Fruit fly (Drosophila melanogaster) whole organism, embryonic: ENCODE measurements around the gene CG14965.
A peak's percentile ranks its signal among the peaks of the same experiment; 100 is the strongest.

ENCODE experiments used
- ATbp ChIP-seq: fragments of 200-800 bp; sonication (Bioruptor generic); optimal IDR thresholded peaks from 2 replicates; lab custom pipeline; 2017; ENCODE audit warnings: missing biosample characterization, mild to moderate bottlenecking, missing genetic modification characterization, missing genetic modification reagents
- Antp ChIP-seq: fragments of 200-800 bp; sonication (Bioruptor generic); optimal IDR thresholded peaks from 3 replicates; lab custom pipeline; 2016; ENCODE audit warnings: missing biosample characterization, missing genetic modification characterization
- Blimp-1 ChIP-seq: fragments of 200-800 bp; sonication (Bioruptor generic); optimal IDR thresholded peaks from 3 replicates; lab custom pipeline; 2018; ENCODE audit warnings: missing biosample characterization, missing genetic modification characterization, mild to moderate bottlenecking, moderate library complexity, missing genetic modification reagents
- C15 ChIP-seq: fragments of 200-800 bp; sonication (Bioruptor generic); IDR thresholded peaks from 3 replicates; pipeline ENCODE4 v1.3.6; 2022; ENCODE audit warnings: missing biosample characterization, missing genetic modification characterization
- CG11093 ChIP-seq: fragments of 200-800 bp; sonication (Bioruptor generic); IDR thresholded peaks from 3 replicates; pipeline ENCODE4 v1.3.6; 2022; ENCODE audit warnings: missing biosample characterization, missing genetic modification characterization
- CG13296 ChIP-seq: fragments of 200-800 bp; sonication (Bioruptor generic); optimal IDR thresholded peaks from 3 replicates; lab custom pipeline; 2018; ENCODE audit warnings: missing biosample characterization, mild to moderate bottlenecking, missing genetic modification characterization
- CG14667 ChIP-seq: fragments of 200-800 bp; sonication (Bioruptor generic); IDR thresholded peaks from 2 replicates; pipeline ENCODE4 v1.3.6; 2022; ENCODE audit warnings: missing biosample characterization, missing genetic modification characterization
- CG1529 ChIP-seq: fragments of 200-800 bp; sonication (Bioruptor generic); optimal IDR thresholded peaks from 3 replicates; lab custom pipeline; 2018; ENCODE audit warnings: missing biosample characterization, missing genetic modification characterization
- CG16779 ChIP-seq: fragments of 200-800 bp; sonication (Bioruptor generic); IDR thresholded peaks from 2 replicates; pipeline ENCODE4 v1.3.6; 2022; ENCODE audit warnings: missing biosample characterization, missing genetic modification characterization
- CG16863 ChIP-seq: fragments of 200-800 bp; sonication (Bioruptor generic); optimal IDR thresholded peaks from 3 replicates; lab custom pipeline; 2016; ENCODE audit warnings: missing biosample characterization, missing genetic modification characterization
- CG18476 ChIP-seq: fragments of 200-800 bp; sonication (Bioruptor generic); optimal IDR thresholded peaks from 2 replicates; lab custom pipeline; 2016; ENCODE audit warnings: missing biosample characterization, mild to moderate bottlenecking, missing genetic modification characterization
- CG18619 ChIP-seq: fragments of 200-800 bp; sonication (Bioruptor generic); optimal IDR thresholded peaks from 3 replicates; lab custom pipeline; 2017; ENCODE audit warnings: missing biosample characterization, mild to moderate bottlenecking, missing genetic modification characterization
- CG31224 ChIP-seq: fragments of 200-800 bp; sonication (Bioruptor generic); IDR thresholded peaks from 2 replicates; pipeline ENCODE4 v1.3.6; 2022; ENCODE audit warnings: missing biosample characterization, missing genetic modification characterization
- CG43689 ChIP-seq: fragments of 200-800 bp; sonication (Bioruptor generic); IDR thresholded peaks from 2 replicates; pipeline ENCODE4 v1.3.6; 2022; ENCODE audit warnings: missing biosample characterization, missing genetic modification characterization
- CG6689 ChIP-seq: fragments of 200-800 bp; sonication (Bioruptor generic); IDR thresholded peaks from 2 replicates; pipeline ENCODE4 v1.3.6; 2022; ENCODE audit warnings: missing biosample characterization, missing genetic modification characterization
- CG6765 ChIP-seq: fragments of 200-800 bp; sonication (Bioruptor generic); optimal IDR thresholded peaks from 3 replicates; lab custom pipeline; 2017; ENCODE audit warnings: missing biosample characterization, mild to moderate bottlenecking, missing genetic modification characterization
- CG8478 ChIP-seq: fragments of >200 bp; optimal IDR thresholded peaks from 2 replicates; lab custom pipeline; 2018
- CoRest ChIP-seq: fragments of 200-800 bp; sonication (Bioruptor generic); optimal IDR thresholded peaks from 3 replicates; lab custom pipeline; 2018; ENCODE audit warnings: missing biosample characterization, mild to moderate bottlenecking, missing genetic modification characterization, moderate library complexity
- Dfd ChIP-seq, 2 experiments: fragments of >200 bp; optimal IDR thresholded peaks; 2 replicates each; lab custom pipeline; 2017; ENCODE audit warnings: missing biosample characterization in 2 of 2, missing genetic modification characterization in 2 of 2
- Dref ChIP-seq: fragments of 200-800 bp; sonication (Bioruptor generic); IDR thresholded peaks from 2 replicates; pipeline ENCODE4 v1.3.6; 2022; ENCODE audit warnings: missing biosample characterization, missing genetic modification characterization
- Fer1 ChIP-seq: fragments of 200-800 bp; sonication (Bioruptor generic); optimal IDR thresholded peaks from 2 replicates; lab custom pipeline; 2017; ENCODE audit warnings: missing biosample characterization, mild to moderate bottlenecking, missing genetic modification characterization
- Hmr ChIP-seq: fragments of 200-800 bp; sonication (Bioruptor generic); optimal IDR thresholded peaks from 3 replicates; lab custom pipeline; 2017; ENCODE audit warnings: mild to moderate bottlenecking, missing biosample characterization, missing genetic modification reagents, missing genetic modification characterization
- Lpt ChIP-seq: fragments of >200 bp; optimal IDR thresholded peaks from 2 replicates; lab custom pipeline; 2018; ENCODE audit warnings: missing biosample characterization, missing genetic modification characterization
- Meics ChIP-seq: fragments of 200-800 bp; sonication (Bioruptor generic); optimal IDR thresholded peaks from 2 replicates; lab custom pipeline; 2017; ENCODE audit warnings: missing biosample characterization, mild to moderate bottlenecking, missing genetic modification characterization
- Mes4 ChIP-seq: fragments of 200-800 bp; sonication (Bioruptor generic); optimal IDR thresholded peaks from 2 replicates; lab custom pipeline; 2016; ENCODE audit warnings: missing biosample characterization, missing genetic modification characterization
- Neu2 ChIP-seq: fragments of 200-800 bp; sonication (Bioruptor generic); optimal IDR thresholded peaks from 3 replicates; lab custom pipeline; 2016; ENCODE audit warnings: missing biosample characterization, missing genetic modification characterization, borderline replicate concordance
- Nf-YB ChIP-seq: fragments of 200-800 bp; sonication (Bioruptor generic); optimal IDR thresholded peaks from 3 replicates; lab custom pipeline; 2019; ENCODE audit warnings: missing biosample characterization, mild to moderate bottlenecking, missing genetic modification characterization, moderate library complexity
- Nf-YC ChIP-seq: fragments of 200-800 bp; optimal IDR thresholded peaks from 3 replicates; lab custom pipeline; 2019; ENCODE audit warnings: missing biosample characterization, mild to moderate bottlenecking, missing genetic modification characterization, moderate library complexity
- NfI ChIP-seq: fragments of 200-800 bp; sonication (Bioruptor generic); optimal IDR thresholded peaks from 3 replicates; lab custom pipeline; 2018; ENCODE audit warnings: missing biosample characterization, mild to moderate bottlenecking, missing genetic modification characterization, moderate library complexity
- Oli ChIP-seq: fragments of 200-800 bp; sonication (Bioruptor generic); optimal IDR thresholded peaks from 2 replicates; lab custom pipeline; 2018; ENCODE audit warnings: missing biosample characterization, mild to moderate bottlenecking, missing genetic modification characterization, moderate library complexity
- Six4 ChIP-seq: fragments of 200-800 bp; sonication (Bioruptor generic); optimal IDR thresholded peaks from 2 replicates; lab custom pipeline; 2016; ENCODE audit warnings: missing biosample characterization, missing genetic modification characterization
- Sry-δ ChIP-seq: fragments of 200-800 bp; sonication (Bioruptor generic); optimal IDR thresholded peaks from 2 replicates; lab custom pipeline; 2016; ENCODE audit warnings: missing biosample characterization, missing genetic modification characterization
- Ssrp ChIP-seq: fragments of 200-800 bp; sonication (Bioruptor generic); optimal IDR thresholded peaks from 2 replicates; lab custom pipeline; 2018; ENCODE audit warnings: missing biosample characterization, mild to moderate bottlenecking, missing genetic modification characterization, moderate library complexity
- Stat92E ChIP-seq, 3 experiments: fragments of >200 bp in 2 of 3; fragments of 200-800 bp in 1 of 3; sonication (Bioruptor generic) in 1 of 3; optimal IDR thresholded peaks; 2 replicates each; lab custom pipeline; 2017 to 2019; ENCODE audit warnings: missing biosample characterization in 3 of 3, missing genetic modification characterization in 3 of 3, mild to moderate bottlenecking in 1 of 3, moderate library complexity in 1 of 3
- al ChIP-seq: fragments of 200-800 bp; sonication (Bioruptor generic); IDR thresholded peaks from 2 replicates; pipeline ENCODE4 v1.3.6; 2022; ENCODE audit warnings: missing biosample characterization, missing genetic modification characterization
- ap ChIP-seq: fragments of 200-800 bp; sonication (Bioruptor generic); IDR thresholded peaks from 2 replicates; pipeline ENCODE4 v1.3.6; 2022; ENCODE audit warnings: missing biosample characterization, missing genetic modification characterization
- br ChIP-seq: fragments of >200 bp; optimal IDR thresholded peaks from 2 replicates; lab custom pipeline; 2017
- cad ChIP-seq: fragments of >200 bp; optimal IDR thresholded peaks from 2 replicates; lab custom pipeline; 2017; ENCODE audit warnings: missing biosample characterization, missing genetic modification characterization
- cas ChIP-seq: fragments of 200-800 bp; sonication (Bioruptor generic); IDR thresholded peaks from 2 replicates; pipeline ENCODE4 v1.3.6; 2022; ENCODE audit warnings: missing biosample characterization, missing genetic modification characterization
- chn ChIP-seq: fragments of 200-800 bp; sonication (Bioruptor generic); optimal IDR thresholded peaks from 2 replicates; lab custom pipeline; 2016; ENCODE audit warnings: missing biosample characterization, missing genetic modification characterization
- crc ChIP-seq: fragments of 200-800 bp; sonication (Bioruptor generic); optimal IDR thresholded peaks from 2 replicates; lab custom pipeline; 2016; ENCODE audit warnings: missing biosample characterization, missing genetic modification characterization
- dpn ChIP-seq, 2 experiments: fragments of 200-800 bp; sonication (Bioruptor generic); optimal IDR thresholded peaks; 3 replicates each; lab custom pipeline; 2016; ENCODE audit warnings: missing biosample characterization in 2 of 2, missing genetic modification characterization in 2 of 2
- ewg ChIP-seq: fragments of 200-800 bp; sonication (Bioruptor generic); optimal IDR thresholded peaks from 3 replicates; lab custom pipeline; 2017; ENCODE audit warnings: mild to moderate bottlenecking, missing biosample characterization, missing genetic modification reagents, missing genetic modification characterization
- fd96Cb ChIP-seq: fragments of 200-800 bp; sonication (Bioruptor generic); optimal IDR thresholded peaks from 2 replicates; lab custom pipeline; 2018; ENCODE audit warnings: missing biosample characterization, mild to moderate bottlenecking, missing genetic modification characterization, moderate library complexity
- gce ChIP-seq: fragments of 200-800 bp; sonication (Bioruptor generic); IDR thresholded peaks from 3 replicates; pipeline ENCODE4 v1.3.6; 2022; ENCODE audit warnings: missing biosample characterization, missing genetic modification characterization
- grn ChIP-seq: fragments of 200-800 bp; sonication (Bioruptor generic); optimal IDR thresholded peaks from 3 replicates; lab custom pipeline; 2017; ENCODE audit warnings: missing biosample characterization, missing genetic modification characterization
- h ChIP-seq: fragments of >200 bp; optimal IDR thresholded peaks from 2 replicates; lab custom pipeline; 2017
- pita ChIP-seq: fragments of 200-800 bp; sonication (Bioruptor generic); optimal IDR thresholded peaks from 2 replicates; lab custom pipeline; 2017; ENCODE audit warnings: missing biosample characterization, mild to moderate bottlenecking, missing genetic modification characterization
- scrt ChIP-seq: fragments of 200-800 bp; sonication (Bioruptor generic); optimal IDR thresholded peaks from 2 replicates; lab custom pipeline; 2018; ENCODE audit warnings: missing biosample characterization, mild to moderate bottlenecking, missing genetic modification characterization, moderate library complexity
- sob ChIP-seq: fragments of 200-800 bp; sonication (Bioruptor generic); IDR thresholded peaks from 2 replicates; pipeline ENCODE4 v1.3.6; 2022; ENCODE audit warnings: missing biosample characterization, missing genetic modification characterization
- tap ChIP-seq: fragments of 200-800 bp; optimal IDR thresholded peaks from 3 replicates; lab custom pipeline; 2019; ENCODE audit warnings: missing biosample characterization, mild to moderate bottlenecking, missing genetic modification characterization, moderate library complexity
- tx ChIP-seq: fragments of 200-800 bp; sonication (Bioruptor generic); optimal IDR thresholded peaks from 2 replicates; lab custom pipeline; 2016; ENCODE audit warnings: missing biosample characterization, missing genetic modification characterization

CG14965 gene

DNA sequence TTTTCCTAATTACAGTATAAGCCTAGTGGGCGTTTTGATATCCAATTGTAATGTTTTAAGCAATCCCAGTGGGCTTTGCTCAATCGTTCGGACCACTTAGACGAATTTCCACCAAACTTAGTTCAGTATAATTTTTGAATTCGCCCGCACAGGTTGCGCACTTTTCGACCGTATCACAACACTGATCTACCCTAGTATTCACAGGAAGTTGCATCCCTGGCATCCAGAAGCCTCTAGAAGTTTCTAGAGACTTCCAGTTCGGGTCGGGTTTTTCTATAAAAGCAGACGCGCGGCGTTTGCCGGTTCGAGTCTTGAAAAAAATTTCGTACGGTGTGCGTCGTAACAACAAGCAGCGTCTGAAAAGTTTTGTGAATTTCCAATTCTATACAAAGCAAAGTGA lies 621 bp upstream of the CG14965 start, which contains the start of gene Hsp83 (continued):
- TF ChIP-seq CG11093 (GFP tag; lab: Robert Waterston, UW) (peak; percentile 73; the same call in 2 of the 3 replicates), cas (GFP tag; lab: Robert Waterston, UW) (peak; percentile 81; the same call in 1 of the 2 replicates), CoRest (peak; percentile 61), pita (GFP tag; lab: Kevin White, UChicago) (peak; percentile 6), CG16779 (GFP tag; lab: Robert Waterston, UW) (peak; percentile 96), grn (GFP tag; lab: Kevin White, UChicago) (peak; percentile 81), CG8478 (lab: Kevin White, UChicago) (no peak), Fer1 (GFP tag; lab: Kevin White, UChicago) (peak; percentile 100), Antp (GFP tag; lab: Kevin White, UChicago) (peak; percentile 90), tap (tag; lab: Kevin White, UChicago) (peak; percentile 92), CG6689 (GFP tag; lab: Robert Waterston, UW) (peak; percentile 81), C15 (peak; percentile 80; the same call in 2 of the 3 replicates), gce (GFP tag; lab: Robert Waterston, UW) (peak; percentile 98), CG1529 (GFP tag; lab: Kevin White, UChicago) (peak; percentile 95), scrt (GFP tag; lab: Kevin White, UChicago) (peak; percentile 98), Lpt (GFP tag; lab: Kevin White, UChicago) (no peak), Meics (GFP tag; lab: Kevin White, UChicago) (peak; percentile 99), Ssrp (tag; lab: Kevin White, UChicago) (peak; percentile 58), sob (GFP tag; lab: Robert Waterston, UW) (peak; percentile 97), Dref (GFP tag; lab: Robert Waterston, UW) (no peak; the same call in 1 of the 2 replicates), CG14667 (GFP tag; lab: Robert Waterston, UW) (peak; percentile 31; the same call in 1 of the 2 replicates), ATbp (peak; percentile 97), crc (GFP tag; lab: Kevin White, UChicago) (peak; percentile 94), CG13296 (GFP tag; lab: Kevin White, UChicago) (peak; percentile 99), CG31224 (GFP tag; lab: Robert Waterston, UW) (peak; percentile 74), Oli (tag; lab: Kevin White, UChicago) (peak; percentile 86), Nf-YB (GFP tag; lab: Kevin White, UChicago) (peak; percentile 81), NfI (GFP tag; lab: Kevin White, UChicago) (peak; percentile 98), Sry-δ (no peak), Blimp-1 (GFP tag; lab: Kevin White, UChicago) (peak; percentile 79), dpn (GFP tag; optimal IDR thresholded peaks at IDR 0.05; lab: Kevin White, UChicago) (peak; percentile 85 to 94), Nf-YC (tag; lab: Kevin White, UChicago) (peak; percentile 86), fd96Cb (peak; percentile 63), ap (GFP tag; lab: Robert Waterston, UW) (peak; percentile 88), h (lab: Kevin White, UChicago) (no peak), tx (GFP tag; lab: Kevin White, UChicago) (peak; percentile 81), CG18476 (GFP tag; lab: Kevin White, UChicago) (peak; percentile 83), ewg (peak; percentile 88), br (no peak), al (GFP tag; lab: Robert Waterston, UW) (peak; percentile 70), chn (GFP tag; lab: Kevin White, UChicago) (peak; percentile 79), CG18619 (GFP tag; lab: Kevin White, UChicago) (peak; percentile 98), CG6765 (GFP tag; lab: Kevin White, UChicago) (peak; percentile 100), Dfd (GFP tag; optimal IDR thresholded peaks at IDR 0.05; lab: Kevin White, UChicago) (no peak), Hmr (GFP tag; lab: Kevin White, UChicago) (peak; percentile 99), Stat92E (GFP tag; optimal IDR thresholded peaks at IDR 0.05; lab: Kevin White, UChicago) (peak in 1 of 3 experiments; percentile 84), Mes4 (GFP tag; lab: Kevin White, UChicago) (peak; percentile 97), Neu2 (GFP tag; lab: Kevin White, UChicago) (peak; percentile 59), CG16863 (GFP tag; lab: Kevin White, UChicago) (peak; percentile 90), CG43689 (GFP tag; lab: Robert Waterston, UW) (peak; percentile 80), cad (no peak), Six4 (GFP tag; lab: Kevin White, UChicago) (peak; percentile 88)
